Worm (Caenorhabditis elegans): ENCODE results near the gene unc-69.

unc-69 gene

DNA sequence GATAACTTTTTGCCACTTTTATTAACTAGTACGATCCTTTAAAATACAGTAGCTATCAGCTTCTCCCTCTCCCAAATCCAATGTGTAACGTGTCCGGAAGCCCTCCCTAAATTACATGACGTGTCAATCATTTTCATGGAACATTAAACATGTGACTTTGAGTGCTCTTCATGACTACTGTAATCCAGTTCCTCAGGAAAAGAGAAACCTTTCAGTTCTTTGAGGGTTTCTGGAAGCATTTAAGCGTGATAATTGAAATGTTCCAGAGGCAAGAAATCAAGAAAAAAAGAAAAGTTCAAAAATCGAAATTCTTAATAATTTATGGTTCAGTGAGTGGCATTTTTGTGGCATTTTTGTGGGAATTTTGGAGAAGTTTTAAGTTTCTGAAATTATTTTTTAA, 44.2 kb downstream of the unc-69 start:
- TF ChIP-seq lir-3 (tag; optimal IDR thresholded peaks at IDR 0.05) (no peak), tag-97 (GFP tag; IDR thresholded peaks at IDR 0.05) (no peak), madf-9 (GFP tag; conservative IDR thresholded peaks at IDR 0.05) (no peak)

DNA sequence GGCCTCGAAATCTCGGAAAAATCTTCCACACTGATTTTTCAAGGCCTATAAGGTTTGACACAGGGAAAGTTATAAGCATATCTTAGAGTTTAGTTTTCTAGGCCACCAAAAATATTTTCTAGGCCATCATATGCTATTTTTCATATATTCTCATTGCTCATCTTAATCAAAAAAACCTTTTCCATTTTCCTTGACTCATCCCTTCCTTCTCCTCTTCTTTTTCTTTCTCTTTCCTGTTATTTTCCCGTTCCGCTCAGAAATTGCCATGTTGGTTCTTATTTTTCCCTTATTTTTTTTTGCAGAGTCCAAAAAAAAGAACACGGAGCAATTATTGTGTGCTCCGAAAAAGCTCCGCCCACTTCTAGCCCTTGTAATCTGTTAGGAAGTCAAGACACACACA, 45.9 kb downstream of the unc-69 start, which contains the start of gene tbc-8:
Gene tbc-8, plus strand, starts transcription at position 301 of the 400 bp plus-strand sequence.
- TF ChIP-seq mdl-1 (tag; optimal IDR thresholded peaks at IDR 0.05) (no peak), Y75B8A.6 (GFP tag; IDR thresholded peaks at IDR 0.05) (no peak), aha-1 (tag) (peak; percentile 48), nhr-48 (tag; optimal IDR thresholded peaks at IDR 0.05) (no peak)

DNA sequence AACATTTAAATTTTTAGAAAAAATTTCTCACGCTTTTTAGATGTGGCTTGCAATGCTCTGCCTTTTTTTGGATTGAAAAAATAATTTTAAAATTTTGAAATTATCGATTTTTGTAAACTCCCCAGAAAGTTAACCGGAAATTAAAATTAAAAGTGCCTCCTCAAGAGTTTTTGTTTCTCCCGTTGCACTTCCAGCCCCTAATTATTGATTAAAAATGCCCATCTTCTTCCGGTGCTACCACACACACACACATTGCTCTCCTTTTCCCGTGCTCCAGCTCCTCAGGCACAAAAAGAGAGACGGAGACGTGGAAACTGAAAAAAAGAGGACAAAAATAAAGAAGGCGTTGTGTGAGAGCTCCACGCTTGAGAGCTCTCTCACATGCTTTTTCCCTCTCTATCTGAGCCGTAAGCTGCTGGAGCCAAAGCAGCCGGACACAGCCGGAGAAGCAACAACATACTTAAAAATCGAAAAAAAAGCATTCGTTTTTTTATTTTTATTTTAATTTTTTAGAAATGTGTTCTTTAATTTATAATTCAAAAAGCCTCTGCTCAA, 48.7 kb downstream of the unc-69 start:
- TF ChIP-seq mdt-29 (GFP tag; IDR thresholded peaks at IDR 0.05) (no peak), attf-4 (tag; optimal IDR thresholded peaks at IDR 0.05) (no peak), set-16 (GFP tag; IDR thresholded peaks at IDR 0.05) (peak; percentile 24; the same call in 1 of the 2 replicates), ZK337.2 (GFP tag; IDR thresholded peaks at IDR 0.05) (no peak), F10B5.3 (tag; optimal IDR thresholded peaks at IDR 0.05) (no peak), unc-62 (GFP tag; optimal IDR thresholded peaks at IDR 0.05 in 1 of 2) (peak in 1 of 2 experiments; percentile 62), unc-62 (tag; optimal IDR thresholded peaks at IDR 0.05) (no peak), mxl-3 (GFP tag; optimal IDR thresholded peaks at IDR 0.05) (no peak), aha-1 (tag) (peak; percentile 78), rbr-2 (tag; optimal IDR thresholded peaks at IDR 0.05) (peak; percentile 15), lsy-2 (tag; optimal IDR thresholded peaks at IDR 0.05) (peak in 1 of 2 experiments; percentile 10), nhr-10 (tag; optimal IDR thresholded peaks at IDR 0.05) (no peak), daf-19 (GFP tag; conservative IDR thresholded peaks at IDR 0.05) (no peak), lir-3 (tag; optimal IDR thresholded peaks at IDR 0.05) (no peak), fkh-10 (GFP tag; optimal IDR thresholded peaks at IDR 0.05) (peak; percentile 33), hmg-1.1 (GFP tag; IDR thresholded peaks at IDR 0.05) (0 out of 2 replicates have a peak, but pooled peaks have one; percentile 33), lin-1 (GFP tag; IDR thresholded peaks at IDR 0.05) (no peak), hlh-30 (tag; optimal IDR thresholded peaks at IDR 0.05; ENCODE audit: insufficient read depth) (peak; percentile 38), ctbp-1 (GFP tag; IDR thresholded peaks at IDR 0.05) (no peak), ceh-28 (tag; optimal IDR thresholded peaks at IDR 0.05) (peak; percentile 57), ces-1 (GFP tag; optimal IDR thresholded peaks at IDR 0.05) (no peak), arid-1 (GFP tag; conservative IDR thresholded peaks at IDR 0.05) (no peak), nhr-111 (GFP tag; optimal IDR thresholded peaks at IDR 0.05) (no peak), T26A8.4 (GFP tag; IDR thresholded peaks at IDR 0.05) (no peak), mdl-1 (tag; optimal IDR thresholded peaks at IDR 0.05) (peak in 1 of 2 experiments; percentile 21), hlh-11 (tag; optimal IDR thresholded peaks at IDR 0.05) (no peak)
